Worm (Caenorhabditis elegans) whole organism, late embryonic: ENCODE results near the gene kgb-1.

ENCODE experiments used
- F13H6.1 ChIP-seq: sonication (generic microtip); optimal IDR thresholded peaks from 2 replicates; lab custom pipeline; 2016; ENCODE audit warnings: missing genetic modification characterization, missing compliant biosample characterization
- K02D7.2 ChIP-seq: sonication (generic microtip); optimal IDR thresholded peaks from 2 replicates; lab custom pipeline; 2017; ENCODE audit warnings: mild to moderate bottlenecking, missing genetic modification characterization, missing compliant biosample characterization
- K09A11.1 ChIP-seq: sonication (generic microtip); optimal IDR thresholded peaks from 2 replicates; lab custom pipeline; 2017; ENCODE audit warnings: antibody characterized with exemption, mild to moderate bottlenecking, missing genetic modification characterization, missing compliant biosample characterization; ENCODE audit not compliant: insufficient read depth
- Y22D7AL.16 ChIP-seq: sonication (generic microtip); optimal IDR thresholded peaks from 2 replicates; lab custom pipeline; 2016; ENCODE audit warnings: missing genetic modification characterization, missing compliant biosample characterization
- ahr-1 ChIP-seq: sonication (generic microtip); optimal IDR thresholded peaks from 2 replicates; lab custom pipeline; 2016; ENCODE audit warnings: missing genetic modification characterization, missing compliant biosample characterization
- ceh-18 ChIP-seq: sonication (generic microtip); optimal IDR thresholded peaks from 2 replicates; lab custom pipeline; 2016; ENCODE audit warnings: missing genetic modification characterization, missing compliant biosample characterization
- ceh-19 ChIP-seq: fragments of 200-800 bp; sonication (Bioruptor generic); optimal IDR thresholded peaks from 2 replicates; lab custom pipeline; 2018; ENCODE audit warnings: mild to moderate bottlenecking, missing genetic modification characterization, missing compliant biosample characterization
- ceh-2 ChIP-seq: sonication (generic microtip); optimal IDR thresholded peaks from 2 replicates; lab custom pipeline; 2016; ENCODE audit warnings: missing genotype, missing genetic modification characterization, missing compliant biosample characterization
- ceh-30 ChIP-seq: fragments of 150-350 bp; optimal IDR thresholded peaks from 2 replicates; lab custom pipeline; 2014; ENCODE audit warnings: missing biosample characterization, missing genetic modification characterization
- ceh-31 ChIP-seq: sonication (generic microtip); optimal IDR thresholded peaks from 2 replicates; lab custom pipeline; 2016; ENCODE audit warnings: missing genetic modification characterization, missing compliant biosample characterization
- ceh-34 ChIP-seq: sonication (generic microtip); optimal IDR thresholded peaks from 2 replicates; lab custom pipeline; 2016; ENCODE audit warnings: mild to moderate bottlenecking, missing genetic modification characterization, missing compliant biosample characterization
- ceh-45 ChIP-seq: fragments of 200-800 bp; sonication (Bioruptor generic); IDR thresholded peaks from 2 replicates; pipeline ENCODE4 v1.3.6; 2022; ENCODE audit warnings: missing genetic modification reagents, missing genetic modification characterization, missing compliant biosample characterization
- ceh-6 ChIP-seq: fragments of 200-800 bp; sonication (Bioruptor generic); optimal IDR thresholded peaks from 2 replicates; lab custom pipeline; 2018; ENCODE audit warnings: mild to moderate bottlenecking, missing genetic modification characterization, missing compliant biosample characterization
- ceh-9 ChIP-seq: sonication (generic microtip); optimal IDR thresholded peaks from 2 replicates; lab custom pipeline; 2016; ENCODE audit warnings: mild to moderate bottlenecking, missing genetic modification characterization, inconsistent platforms, missing compliant biosample characterization
- che-1 ChIP-seq: sonication (generic microtip); optimal IDR thresholded peaks from 2 replicates; lab custom pipeline; 2016; ENCODE audit warnings: mild to moderate bottlenecking, missing genetic modification characterization, missing compliant biosample characterization
- dmd-4 ChIP-seq: sonication (generic microtip); optimal IDR thresholded peaks from 2 replicates; lab custom pipeline; 2016; ENCODE audit warnings: borderline replicate concordance, missing genetic modification characterization, missing compliant biosample characterization
- dve-1 ChIP-seq: sonication (generic microtip); optimal IDR thresholded peaks from 2 replicates; lab custom pipeline; 2017; ENCODE audit warnings: antibody characterized with exemption, mild to moderate bottlenecking, missing genetic modification characterization, missing compliant biosample characterization
- ets-4 ChIP-seq: sonication (generic microtip); optimal IDR thresholded peaks from 2 replicates; lab custom pipeline; 2016; ENCODE audit warnings: missing genetic modification characterization, missing compliant biosample characterization
- eyg-1 ChIP-seq: sonication (generic microtip); optimal IDR thresholded peaks from 2 replicates; lab custom pipeline; 2016; ENCODE audit warnings: missing genotype, missing genetic modification characterization, missing compliant biosample characterization
- fax-1 ChIP-seq: sonication (generic microtip); optimal IDR thresholded peaks from 2 replicates; lab custom pipeline; 2016; ENCODE audit warnings: missing genotype, missing genetic modification characterization, missing compliant biosample characterization
- fkh-6 ChIP-seq: sonication (generic microtip); optimal IDR thresholded peaks from 2 replicates; lab custom pipeline; 2016; ENCODE audit warnings: missing genetic modification characterization, missing compliant biosample characterization
- hlh-15 ChIP-seq: sonication (generic microtip); optimal IDR thresholded peaks from 2 replicates; lab custom pipeline; 2016; ENCODE audit warnings: missing genetic modification characterization, missing compliant biosample characterization
- hlh-30 ChIP-seq: sonication (generic microtip); optimal IDR thresholded peaks from 2 replicates; lab custom pipeline; 2017; ENCODE audit warnings: antibody characterized with exemption, missing genetic modification characterization, missing compliant biosample characterization; ENCODE audit not compliant: insufficient read depth
- hlh-6 ChIP-seq: sonication (generic microtip); optimal IDR thresholded peaks from 2 replicates; lab custom pipeline; 2016; ENCODE audit warnings: missing genotype, missing genetic modification characterization, missing compliant biosample characterization
- hlh-8 ChIP-seq: sonication (generic microtip); optimal IDR thresholded peaks from 2 replicates; lab custom pipeline; 2016; ENCODE audit warnings: missing genotype, missing genetic modification characterization, missing compliant biosample characterization
- madf-2 ChIP-seq: sonication (generic microtip); optimal IDR thresholded peaks from 2 replicates; lab custom pipeline; 2017; ENCODE audit warnings: missing genetic modification characterization, missing compliant biosample characterization
- mec-3 ChIP-seq: sonication (generic microtip); optimal IDR thresholded peaks from 2 replicates; lab custom pipeline; 2016; ENCODE audit warnings: borderline replicate concordance, missing genetic modification characterization, missing compliant biosample characterization
- nfya-1 ChIP-seq: sonication (generic microtip); optimal IDR thresholded peaks from 2 replicates; lab custom pipeline; 2017; ENCODE audit warnings: missing genetic modification characterization, mild to moderate bottlenecking, missing compliant biosample characterization, antibody characterized with exemption, moderate library complexity
- nhr-11 ChIP-seq: fragments of 150-350 bp; optimal IDR thresholded peaks from 2 replicates; lab custom pipeline; 2014; ENCODE audit warnings: missing biosample characterization, missing genetic modification characterization
- nhr-232 ChIP-seq: sonication (generic microtip); optimal IDR thresholded peaks from 2 replicates; lab custom pipeline; 2016; ENCODE audit warnings: missing genetic modification characterization, missing compliant biosample characterization
- pag-3 ChIP-seq: sonication (generic microtip); optimal IDR thresholded peaks from 2 replicates; lab custom pipeline; 2016; ENCODE audit warnings: missing compliant biosample characterization, missing genetic modification characterization, borderline replicate concordance
- pax-1 ChIP-seq: fragments of 150-350 bp; optimal IDR thresholded peaks from 2 replicates; lab custom pipeline; 2014; ENCODE audit warnings: missing biosample characterization, missing genetic modification characterization
- pha-2 ChIP-seq: sonication (generic microtip); optimal IDR thresholded peaks from 2 replicates; lab custom pipeline; 2017; ENCODE audit warnings: mild to moderate bottlenecking, missing genetic modification characterization, missing compliant biosample characterization
- pqm-1 ChIP-seq: sonication (generic microtip); optimal IDR thresholded peaks from 2 replicates; lab custom pipeline; 2016; ENCODE audit warnings: missing genetic modification characterization, missing compliant biosample characterization
- ref-2 ChIP-seq: sonication (generic microtip); optimal IDR thresholded peaks from 2 replicates; lab custom pipeline; 2016; ENCODE audit warnings: missing genetic modification characterization, missing compliant biosample characterization
- rnt-1 ChIP-seq: sonication (generic microtip); optimal IDR thresholded peaks from 2 replicates; lab custom pipeline; 2016; ENCODE audit warnings: missing genetic modification characterization, missing compliant biosample characterization
- sdc-2 ChIP-seq: sonication (generic microtip); optimal IDR thresholded peaks from 2 replicates; lab custom pipeline; 2016; ENCODE audit warnings: missing genotype, missing genetic modification characterization, missing compliant biosample characterization
- sox-2 ChIP-seq: fragments of 200-800 bp; sonication (Bioruptor generic); IDR thresholded peaks from 2 replicates; pipeline ENCODE4 v1.3.6; 2022; ENCODE audit warnings: missing genetic modification reagents, missing genetic modification characterization, missing compliant biosample characterization
- syd-9 ChIP-seq: sonication (generic microtip); optimal IDR thresholded peaks from 2 replicates; lab custom pipeline; 2016; ENCODE audit warnings: mild to moderate bottlenecking, missing genetic modification characterization, moderate library complexity, missing compliant biosample characterization
- tbx-2 ChIP-seq: sonication (generic microtip); optimal IDR thresholded peaks from 2 replicates; lab custom pipeline; 2016; ENCODE audit warnings: missing genetic modification characterization, missing compliant biosample characterization
- tbx-7 ChIP-seq: sonication (generic microtip); optimal IDR thresholded peaks from 2 replicates; lab custom pipeline; 2016; ENCODE audit warnings: missing genotype, missing genetic modification characterization, missing compliant biosample characterization
- ttx-3 ChIP-seq: sonication (generic microtip); optimal IDR thresholded peaks from 2 replicates; lab custom pipeline; 2016; ENCODE audit warnings: missing genetic modification reagents, missing genetic modification characterization, missing compliant biosample characterization
- unc-42 ChIP-seq: sonication (generic microtip); optimal IDR thresholded peaks from 2 replicates; lab custom pipeline; 2016; ENCODE audit warnings: missing genotype, missing genetic modification characterization, missing compliant biosample characterization
- unc-86 ChIP-seq: sonication (generic microtip); optimal IDR thresholded peaks from 2 replicates; lab custom pipeline; 2016; ENCODE audit warnings: missing genetic modification characterization, missing compliant biosample characterization
- zip-5 ChIP-seq: sonication (generic microtip); optimal IDR thresholded peaks from 2 replicates; lab custom pipeline; 2016; ENCODE audit warnings: missing genetic modification characterization, missing compliant biosample characterization

Gene kgb-1

ce11 chrIV:425052-425451 lies 15.2 kb upstream of the kgb-1 start, which contains the start of gene daf-18:
Gene daf-18, minus strand, starts transcription at chrIV:425177.
- TF ChIP-seq mec-3 (tag; lab: Kevin White, UChicago) (no peak), dve-1 (peak; percentile 3), unc-42 (tag; lab: Kevin White, UChicago) (no peak)

- TF ChIP-seq hlh-6, result no peak
Measured at ce11 chrIV:422112-422511, 12.3 kb upstream of the kgb-1 start.

- TF ChIP-seq nhr-11 (tag; lab: Kevin White, UChicago) (no peak), rnt-1 (tag; lab: Kevin White, UChicago) (no peak), nhr-232 (no peak), ceh-45 (GFP tag; lab: Robert Waterston, UW) (no peak), hlh-15 (no peak), Y22D7AL.16 (no peak), ceh-6 (GFP tag; lab: Kevin White, UChicago) (no peak), eyg-1 (tag; lab: Kevin White, UChicago) (no peak), sox-2 (no peak), ceh-9 (tag; lab: Kevin White, UChicago) (no peak), ceh-34 (tag; lab: Kevin White, UChicago) (no peak), ahr-1 (tag; lab: Kevin White, UChicago) (no peak), ceh-31 (tag; lab: Kevin White, UChicago) (no peak), ceh-30 (tag; lab: Kevin White, UChicago) (no peak), dmd-4 (tag; lab: Kevin White, UChicago) (no peak), unc-42 (tag; lab: Kevin White, UChicago) (no peak), unc-86 (tag; lab: Kevin White, UChicago) (no peak), hlh-8 (no peak)
Measured at ce11 chrIV:420686-421085, 10.9 kb upstream of the kgb-1 start.

DNA sequence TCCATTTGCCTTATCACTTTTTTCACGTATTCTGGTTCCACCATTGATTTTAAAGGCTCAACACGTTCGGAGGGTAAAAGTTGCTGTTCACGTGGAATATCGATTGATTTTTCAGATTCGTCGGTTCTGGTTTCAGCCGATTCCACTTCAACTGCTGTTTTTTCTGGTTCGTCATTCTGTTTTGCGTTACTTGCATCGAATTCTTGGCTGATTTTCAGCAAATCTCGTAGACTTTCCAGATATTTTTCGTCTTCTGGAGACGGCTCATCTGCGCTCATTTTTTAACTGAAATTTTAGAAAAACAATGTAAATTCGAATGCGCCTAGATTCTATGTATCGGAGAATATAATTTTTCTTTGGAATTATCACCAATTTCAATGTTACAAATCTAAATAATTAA lies 9.8 kb upstream of the kgb-1 start, which contains the start of gene eri-1:
TSS of gene eri-1 (minus strand) at position 285 of the 400 bp plus-strand sequence.
- TF ChIP-seq fkh-6 (tag; lab: Kevin White, UChicago) (no peak), pqm-1 (tag; lab: Kevin White, UChicago) (no peak), ttx-3 (tag; lab: Kevin White, UChicago) (no peak), sox-2 (no peak)

- TF ChIP-seq K09A11.1 (tag; lab: Kevin White, UChicago) (peak; percentile 46), ets-4 (tag; lab: Kevin White, UChicago) (peak; percentile 70), F13H6.1 (tag; lab: Kevin White, UChicago) (peak; percentile 87), sox-2 (no peak), pag-3 (tag; lab: Kevin White, UChicago) (peak; percentile 62), sdc-2 (no peak), madf-2 (tag; lab: Kevin White, UChicago) (peak; percentile 57), unc-86 (tag; lab: Kevin White, UChicago) (peak; percentile 56), ceh-34 (tag; lab: Kevin White, UChicago) (peak; percentile 61), K02D7.2 (tag; lab: Kevin White, UChicago) (no peak), nfya-1 (tag; lab: Kevin White, UChicago) (peak; percentile 70), hlh-30 (tag; lab: Kevin White, UChicago) (no peak), che-1 (tag; lab: Kevin White, UChicago) (no peak), hlh-15 (peak; percentile 62), fkh-6 (tag; lab: Kevin White, UChicago) (peak; percentile 58), pha-2 (tag; lab: Kevin White, UChicago) (peak; percentile 58), syd-9 (tag; lab: Kevin White, UChicago) (peak; percentile 32), ceh-18 (tag; lab: Kevin White, UChicago) (peak; percentile 50), ref-2 (tag; lab: Kevin White, UChicago) (peak; percentile 90), nhr-11 (tag; lab: Kevin White, UChicago) (no peak), tbx-7 (peak; percentile 84), hlh-8 (peak; percentile 80), fax-1 (tag; lab: Kevin White, UChicago) (peak; percentile 82), ceh-2 (tag; lab: Kevin White, UChicago) (peak; percentile 88), zip-5 (peak; percentile 93), pax-1 (peak; percentile 56), hlh-6 (peak; percentile 3), ceh-19 (peak; percentile 26), tbx-2 (tag; lab: Kevin White, UChicago) (peak; percentile 91)
Measured at ce11 chrIV:410420-410891, 621 bp upstream of the kgb-1 start, which contains the start of gene T07A9.12. Gene T07A9.12, plus strand, starts transcription at chrIV:410867.
